Worm (Caenorhabditis elegans) whole organism, L4/young adult: ENCODE measurements around the gene srd-48.

Source experiments
- W03F9.2 ChIP-seq: fragments of 150-350 bp; optimal IDR thresholded peaks from 2 replicates; lab custom pipeline; 2014; ENCODE audit warnings: missing biosample characterization, missing genetic modification characterization
- him-1 ChIP-seq: sonication (generic microtip); optimal IDR thresholded peaks from 2 replicates; lab custom pipeline; 2016; ENCODE audit warnings: missing genotype, missing genetic modification reagents, missing genetic modification characterization, missing compliant biosample characterization

DNA sequence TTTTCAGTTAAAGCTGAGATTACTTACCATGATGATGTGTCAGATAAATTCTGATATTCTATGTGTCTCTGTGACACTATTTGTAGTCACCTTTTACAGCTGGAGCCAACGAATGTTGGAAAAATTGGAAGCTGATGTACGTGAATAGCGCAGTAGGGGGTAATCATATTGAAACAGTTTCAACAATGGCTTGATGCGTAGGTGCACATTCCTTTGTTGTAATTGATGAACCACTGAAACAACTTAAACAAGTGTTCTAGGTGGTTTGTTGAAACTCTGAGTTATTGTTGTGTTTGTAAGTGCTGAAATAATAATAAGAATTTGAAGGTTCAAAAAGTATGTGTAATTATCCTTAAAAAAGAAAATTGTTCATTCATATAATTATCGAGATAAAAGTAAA is 20.7 kb downstream of the srd-48 start, which contains the start of gene nspc-12:
- no peak for TF ChIP-seq him-1 (tag; lab: Kevin White, UChicago)
- no peak for TF ChIP-seq W03F9.2 (tag; lab: Kevin White, UChicago)
